Worm (Caenorhabditis elegans): ENCODE results near the gene clp-10.
A peak's percentile ranks its signal among the peaks of the same experiment; 100 is the strongest.

The clp-10 gene

DNA sequence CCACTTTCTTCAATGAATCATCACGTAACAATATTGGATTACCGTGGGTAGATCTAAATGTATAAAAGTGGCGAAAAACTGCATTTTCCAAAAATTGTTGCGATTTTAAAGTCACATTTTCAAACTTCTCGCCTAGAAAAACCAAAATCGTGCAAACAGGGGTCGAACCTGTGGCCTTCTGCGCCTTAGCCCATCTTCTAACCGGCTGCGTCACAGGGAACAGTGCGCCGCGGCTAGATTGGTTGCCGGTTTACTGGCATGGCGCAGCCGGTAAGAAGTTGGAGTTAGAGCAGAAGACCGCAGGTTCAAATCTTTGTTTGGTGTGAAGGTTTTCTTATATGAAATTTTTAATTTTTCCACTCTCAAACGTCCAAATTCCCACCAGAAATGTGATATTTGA, 11.0 kb upstream of the clp-10 start:
- TF ChIP-seq ceh-13 (GFP tag; optimal IDR thresholded peaks at IDR 0.05) (no peak), B0310.2 (tag; optimal IDR thresholded peaks at IDR 0.05) (no peak), ama-1 (optimal IDR thresholded peaks at IDR 0.05) (no peak), flt-1 (GFP tag; IDR thresholded peaks at IDR 0.05) (no peak)

DNA sequence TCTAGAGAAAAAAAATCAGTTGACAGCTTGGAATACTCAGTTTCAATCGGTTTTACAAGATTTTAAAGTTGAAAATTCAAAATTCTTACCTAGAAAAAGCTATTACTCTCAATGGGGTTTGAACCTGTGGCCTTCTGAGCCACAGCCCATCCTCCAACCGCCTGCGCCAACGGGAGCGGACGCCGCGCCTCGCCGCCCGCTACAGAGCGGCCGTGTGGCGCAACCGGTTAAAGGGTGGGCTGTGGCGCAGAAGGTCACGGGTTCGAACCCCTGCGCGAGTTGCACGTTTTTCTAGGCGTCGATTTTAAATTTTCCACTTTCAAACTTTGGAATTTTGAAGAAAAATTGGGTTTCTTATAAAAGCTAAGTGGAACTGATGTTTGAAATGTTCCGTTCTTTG, 10.3 kb upstream of the clp-10 start:
- TF ChIP-seq hnd-1 (tag; optimal IDR thresholded peaks at IDR 0.05) (no peak), flt-1 (GFP tag; IDR thresholded peaks at IDR 0.05) (no peak), F13C5.2 (tag; optimal IDR thresholded peaks at IDR 0.05) (no peak), sea-1 (GFP tag; conservative IDR thresholded peaks at IDR 0.05) (no peak), ama-1 (optimal IDR thresholded peaks at IDR 0.05) (no peak), aly-1 (tag; optimal IDR thresholded peaks at IDR 0.05) (no peak), ceh-36 (tag; optimal IDR thresholded peaks at IDR 0.05) (no peak), tbx-11 (GFP tag; IDR thresholded peaks at IDR 0.05) (no peak), hmg-4 (GFP tag; optimal IDR thresholded peaks at IDR 0.05) (no peak), tra-4 (tag; optimal IDR thresholded peaks at IDR 0.05) (no peak), ceh-13 (GFP tag; optimal IDR thresholded peaks at IDR 0.05) (no peak), pes-1 (GFP tag; IDR thresholded peaks at IDR 0.05) (no peak), ets-7 (tag; optimal IDR thresholded peaks at IDR 0.05) (no peak), hmbx-1 (tag; optimal IDR thresholded peaks at IDR 0.05) (no peak), B0310.2 (tag; optimal IDR thresholded peaks at IDR 0.05) (no peak), scrt-1 (GFP tag; IDR thresholded peaks at IDR 0.05) (no peak), tbx-37 (GFP tag; conservative IDR thresholded peaks at IDR 0.05) (no peak)

DNA sequence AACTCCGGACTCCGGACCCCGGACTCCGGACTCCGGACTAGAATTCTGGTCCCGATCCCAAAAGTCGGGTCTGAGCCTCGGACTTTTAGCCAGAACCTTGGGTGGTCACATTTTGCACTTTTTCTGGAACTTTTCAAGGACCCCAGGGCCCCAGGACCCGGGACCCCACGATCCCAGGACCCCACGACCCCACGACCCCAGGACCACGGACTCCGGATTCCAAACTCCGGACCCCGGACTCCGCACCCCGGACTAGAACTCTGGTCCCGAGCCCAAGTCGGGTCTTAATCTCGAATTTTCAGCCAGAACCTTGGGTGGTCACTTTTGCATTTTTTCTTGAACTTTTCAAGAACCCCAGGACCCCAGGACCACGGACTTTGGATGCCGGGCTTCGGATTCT, 4.7 kb upstream of the clp-10 start:
- TF ChIP-seq pes-1 (GFP tag; IDR thresholded peaks at IDR 0.05) = no peak
- no peak for TF ChIP-seq ets-7 (tag; optimal IDR thresholded peaks at IDR 0.05)
- TF ChIP-seq sea-1 (GFP tag; conservative IDR thresholded peaks at IDR 0.05) = no peak
- TF ChIP-seq hmg-4 (GFP tag; optimal IDR thresholded peaks at IDR 0.05) = no peak
- no peak for TF ChIP-seq tra-4 (tag; optimal IDR thresholded peaks at IDR 0.05)
- no peak for TF ChIP-seq hmbx-1 (tag; optimal IDR thresholded peaks at IDR 0.05)
- TF ChIP-seq hnd-1 (tag; optimal IDR thresholded peaks at IDR 0.05) = no peak
- TF ChIP-seq ceh-13 (GFP tag; optimal IDR thresholded peaks at IDR 0.05) = no peak

DNA sequence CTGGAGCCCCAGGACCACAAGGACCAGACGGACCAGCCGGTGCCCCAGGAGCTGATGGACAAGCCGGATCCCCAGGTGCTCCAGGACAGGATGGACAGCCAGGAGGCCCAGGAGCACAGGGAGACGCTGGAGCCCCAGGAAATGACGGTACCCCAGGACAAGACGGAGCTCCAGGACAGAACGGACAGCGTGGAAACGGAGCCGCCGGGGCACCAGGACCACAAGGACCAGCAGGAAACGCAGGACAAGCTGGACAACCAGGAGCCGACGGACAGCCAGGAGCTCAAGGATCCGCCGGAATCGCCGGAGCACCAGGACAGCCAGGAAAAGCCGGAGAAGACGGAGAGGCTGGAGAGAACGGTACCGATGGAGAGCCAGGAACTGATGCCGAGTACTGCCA, 3.5 kb upstream of the clp-10 start:
- TF ChIP-seq tbx-11 (GFP tag; IDR thresholded peaks at IDR 0.05) (no peak), scrt-1 (GFP tag; IDR thresholded peaks at IDR 0.05) (no peak), hmg-4 (GFP tag; optimal IDR thresholded peaks at IDR 0.05) (peak; percentile 4), hmbx-1 (tag; optimal IDR thresholded peaks at IDR 0.05) (no peak), ceh-36 (tag; optimal IDR thresholded peaks at IDR 0.05) (no peak)

DNA sequence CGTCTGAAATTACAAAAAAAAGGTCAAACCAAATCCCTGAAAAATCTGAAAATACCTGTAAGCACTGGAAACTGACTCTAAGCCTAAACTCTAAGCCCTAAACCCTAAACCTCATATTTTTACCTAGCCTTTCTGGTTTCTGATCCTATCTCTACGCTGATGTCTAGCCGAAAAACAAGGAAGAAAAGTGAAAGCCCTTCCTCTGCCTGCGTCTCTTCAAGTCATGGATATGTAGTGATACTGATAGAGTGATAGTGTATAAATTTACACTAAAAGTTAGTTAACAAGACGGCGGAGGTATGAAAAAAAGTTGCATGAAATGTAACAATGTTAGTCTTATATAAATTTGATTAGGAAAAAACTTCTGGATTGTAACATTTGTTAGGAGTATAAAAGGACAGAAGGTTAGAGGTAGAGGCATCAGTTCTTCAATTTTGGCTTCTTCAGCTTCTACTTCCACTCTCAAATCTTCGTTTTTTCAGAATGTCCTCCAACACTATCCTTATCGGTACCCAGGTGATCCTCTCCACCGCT, 2.6 kb upstream of the clp-10 start, which contains the start of gene col-88:
Gene col-88, plus strand, starts transcription at position 484 of the 534 bp plus-strand sequence.
- no peak for TF ChIP-seq sea-1 (GFP tag; conservative IDR thresholded peaks at IDR 0.05)
- no peak for TF ChIP-seq tbx-11 (GFP tag; IDR thresholded peaks at IDR 0.05)
- no peak for TF ChIP-seq ama-1 (optimal IDR thresholded peaks at IDR 0.05)
- TF ChIP-seq aly-1 (tag; optimal IDR thresholded peaks at IDR 0.05) = no peak
- TF ChIP-seq B0310.2 (tag; optimal IDR thresholded peaks at IDR 0.05) = no peak
- TF ChIP-seq hmbx-1 (tag; optimal IDR thresholded peaks at IDR 0.05) = no peak
- TF ChIP-seq tbx-37 (GFP tag; conservative IDR thresholded peaks at IDR 0.05) = no peak

DNA sequence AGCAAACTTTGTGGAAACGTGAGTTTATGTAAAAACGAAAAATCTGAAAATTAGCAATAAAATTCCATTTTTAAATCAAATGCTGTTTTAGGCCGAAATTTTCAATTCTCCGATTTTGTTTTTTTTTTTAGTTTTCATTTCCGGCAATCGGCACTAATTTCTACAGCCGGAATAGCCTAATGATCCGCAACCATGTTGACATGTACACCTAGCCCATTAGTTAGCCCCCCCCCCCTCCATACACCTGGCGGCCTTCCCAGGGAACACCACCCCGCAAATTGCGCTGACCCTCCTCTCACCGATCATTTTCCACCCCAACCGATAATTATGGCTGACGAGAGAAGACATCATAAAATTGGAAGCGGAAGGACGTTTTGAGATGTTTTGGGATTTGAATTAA, 1.5 kb upstream of the clp-10 start:
- TF ChIP-seq aly-1 (tag; optimal IDR thresholded peaks at IDR 0.05) (no peak), ets-7 (tag; optimal IDR thresholded peaks at IDR 0.05) (no peak), scrt-1 (GFP tag; IDR thresholded peaks at IDR 0.05) (no peak), B0310.2 (tag; optimal IDR thresholded peaks at IDR 0.05) (no peak), ceh-36 (tag; optimal IDR thresholded peaks at IDR 0.05) (no peak), sea-1 (GFP tag; conservative IDR thresholded peaks at IDR 0.05) (no peak), tra-4 (tag; optimal IDR thresholded peaks at IDR 0.05) (no peak), tbx-37 (GFP tag; conservative IDR thresholded peaks at IDR 0.05) (no peak), ama-1 (optimal IDR thresholded peaks at IDR 0.05) (no peak)

DNA sequence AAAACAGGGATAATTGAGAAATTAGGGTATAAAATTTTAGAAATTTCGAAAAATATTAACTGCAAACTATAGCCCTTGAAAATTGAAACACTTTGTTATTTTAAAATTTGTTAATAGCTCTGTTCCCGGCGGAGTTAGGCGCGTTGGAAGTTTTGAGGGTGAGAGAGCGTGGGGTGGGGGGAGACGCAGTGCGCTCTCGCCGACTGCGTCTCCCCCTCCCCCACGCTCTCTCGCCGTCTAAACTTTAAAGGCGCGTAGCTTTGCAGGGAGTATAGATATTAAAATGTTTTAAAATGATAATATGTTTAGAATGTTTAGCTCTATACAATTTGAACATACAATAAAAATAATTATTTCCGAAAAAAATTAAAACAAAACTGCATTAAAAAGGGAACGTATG, 4.8 kb downstream of the clp-10 start:
- TF ChIP-seq ets-7 (tag; optimal IDR thresholded peaks at IDR 0.05) (no peak), tbx-11 (GFP tag; IDR thresholded peaks at IDR 0.05) (no peak), tbx-37 (GFP tag; conservative IDR thresholded peaks at IDR 0.05) (no peak), aly-1 (tag; optimal IDR thresholded peaks at IDR 0.05) (no peak), flt-1 (GFP tag; IDR thresholded peaks at IDR 0.05) (no peak), ceh-13 (GFP tag; optimal IDR thresholded peaks at IDR 0.05) (no peak), sea-1 (GFP tag; conservative IDR thresholded peaks at IDR 0.05) (no peak), ceh-36 (tag; optimal IDR thresholded peaks at IDR 0.05) (no peak), B0310.2 (tag; optimal IDR thresholded peaks at IDR 0.05) (no peak), hnd-1 (tag; optimal IDR thresholded peaks at IDR 0.05) (no peak), F13C5.2 (tag; optimal IDR thresholded peaks at IDR 0.05) (no peak), ama-1 (optimal IDR thresholded peaks at IDR 0.05) (no peak), hmg-4 (GFP tag; optimal IDR thresholded peaks at IDR 0.05) (no peak), pes-1 (GFP tag; IDR thresholded peaks at IDR 0.05) (no peak), tra-4 (tag; optimal IDR thresholded peaks at IDR 0.05) (no peak), scrt-1 (GFP tag; IDR thresholded peaks at IDR 0.05) (no peak), hmbx-1 (tag; optimal IDR thresholded peaks at IDR 0.05) (no peak)

DNA sequence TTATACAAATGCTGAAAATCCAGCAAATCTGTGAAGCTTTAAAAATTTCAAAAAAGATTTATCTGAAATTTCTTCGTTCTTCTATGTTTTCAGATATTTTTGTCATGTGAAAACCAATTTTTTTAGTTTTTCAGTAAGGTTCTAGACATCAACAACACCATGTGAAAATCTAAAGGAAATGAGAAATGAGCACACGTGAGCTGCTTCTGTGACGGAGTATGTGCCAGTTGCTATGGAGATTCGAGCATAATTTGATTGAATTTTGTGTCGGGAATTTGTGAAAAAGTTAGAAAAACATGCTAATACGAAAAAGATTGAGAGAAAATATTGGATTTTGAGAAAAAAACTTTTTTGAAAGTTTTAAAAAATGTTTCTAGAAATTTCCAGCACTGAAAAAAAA, 6.4 kb downstream of the clp-10 start:
- TF ChIP-seq tbx-37 (GFP tag; conservative IDR thresholded peaks at IDR 0.05) (no peak), ets-7 (tag; optimal IDR thresholded peaks at IDR 0.05) (no peak), tbx-11 (GFP tag; IDR thresholded peaks at IDR 0.05) (no peak), sea-1 (GFP tag; conservative IDR thresholded peaks at IDR 0.05) (no peak), ceh-36 (tag; optimal IDR thresholded peaks at IDR 0.05) (no peak), F13C5.2 (tag; optimal IDR thresholded peaks at IDR 0.05) (no peak), aly-1 (tag; optimal IDR thresholded peaks at IDR 0.05) (no peak), ceh-13 (GFP tag; optimal IDR thresholded peaks at IDR 0.05) (no peak), hmg-4 (GFP tag; optimal IDR thresholded peaks at IDR 0.05) (no peak), tra-4 (tag; optimal IDR thresholded peaks at IDR 0.05) (no peak), ama-1 (optimal IDR thresholded peaks at IDR 0.05) (no peak), scrt-1 (GFP tag; IDR thresholded peaks at IDR 0.05) (no peak), hmbx-1 (tag; optimal IDR thresholded peaks at IDR 0.05) (no peak)

All from whole organism, early embryonic.